Worm (Caenorhabditis elegans): ENCODE data around the gene cln-3.1.

Gene cln-3.1

DNA sequence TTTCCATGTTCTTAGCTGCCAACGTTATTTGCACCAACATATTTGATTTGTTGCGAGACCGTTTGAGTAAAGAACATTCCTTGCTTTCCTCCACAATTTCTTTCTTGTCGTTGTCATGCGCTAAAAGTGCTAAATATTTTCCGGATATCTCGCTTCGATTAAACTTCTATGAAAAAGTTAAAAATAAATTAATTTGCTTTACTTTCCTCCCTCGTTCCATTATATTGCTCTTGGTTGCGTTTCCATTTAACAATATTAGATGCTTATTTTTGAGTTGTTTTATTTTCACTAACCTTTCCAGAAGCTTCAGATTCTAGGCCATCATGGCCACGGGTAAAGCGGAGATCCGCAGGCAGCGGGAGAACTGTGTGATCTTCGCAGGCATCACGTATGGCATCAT, 23.9 kb downstream of the cln-3.1 start, which contains the start of gene pgap-1:
Gene pgap-1, plus strand, starts transcription at position 301 of the 400 bp plus-strand sequence.
- TF ChIP-seq pat-9 (tag; optimal IDR thresholded peaks at IDR 0.05) (no peak), unc-55 (GFP tag; optimal IDR thresholded peaks at IDR 0.05) (no peak), tbx-7 (tag; optimal IDR thresholded peaks at IDR 0.05) (no peak), pag-3 (tag; optimal IDR thresholded peaks at IDR 0.05; ENCODE audit: borderline replicate concordance) (no peak), eyg-1 (tag; optimal IDR thresholded peaks at IDR 0.05) (no peak)

ce11 chrV:11239187-11239725, 26.2 kb downstream of the cln-3.1 start, which contains the start of the genes dvc-1 and ima-1:
dvc-1 (minus strand) TSS chrV:11239331.
ima-1 (plus strand) TSS chrV:11239675.
- TF ChIP-seq pqm-1 (tag; optimal IDR thresholded peaks at IDR 0.05) (no peak), ets-4 (tag; optimal IDR thresholded peaks at IDR 0.05) (peak; percentile 23), ama-1 (optimal IDR thresholded peaks at IDR 0.05) (no peak), ceh-34 (tag; optimal IDR thresholded peaks at IDR 0.05) (peak; percentile 87), madf-2 (tag; optimal IDR thresholded peaks at IDR 0.05) (peak; percentile 38), pros-1 (tag; optimal IDR thresholded peaks at IDR 0.05) (no peak), lim-6 (tag; optimal IDR thresholded peaks at IDR 0.05) (peak; percentile 42), ceh-45 (GFP tag; IDR thresholded peaks at IDR 0.05) (0 out of 2 replicates have a peak, but pooled peaks have one; percentile 51), zip-5 (tag; optimal IDR thresholded peaks at IDR 0.05) (peak; percentile 68), pag-3 (tag; optimal IDR thresholded peaks at IDR 0.05; ENCODE audit: borderline replicate concordance) (no peak), Y22D7AL.16 (tag; optimal IDR thresholded peaks at IDR 0.05) (peak; percentile 45), ceh-14 (tag; optimal IDR thresholded peaks at IDR 0.05) (peak; percentile 85), ceh-31 (tag; optimal IDR thresholded peaks at IDR 0.05) (peak; percentile 82), F13H6.1 (tag; optimal IDR thresholded peaks at IDR 0.05) (peak; percentile 76), fkh-10 (GFP tag; optimal IDR thresholded peaks at IDR 0.05) (no peak), sdc-2 (tag; optimal IDR thresholded peaks at IDR 0.05) (peak; percentile 53), hlh-15 (tag; optimal IDR thresholded peaks at IDR 0.05) (peak; percentile 70), sox-2 (GFP tag; IDR thresholded peaks at IDR 0.05) (peak; percentile 46), pha-2 (tag; optimal IDR thresholded peaks at IDR 0.05) (no peak), C08G9.2 (tag; optimal IDR thresholded peaks at IDR 0.05) (peak; percentile 69), npax-4 (tag; optimal IDR thresholded peaks at IDR 0.05) (peak; percentile 41), pha-4 (tag; optimal IDR thresholded peaks at IDR 0.05) (no peak), hlh-8 (tag; optimal IDR thresholded peaks at IDR 0.05) (peak; percentile 48), elt-4 (tag; optimal IDR thresholded peaks at IDR 0.05) (no peak), pax-1 (tag; optimal IDR thresholded peaks at IDR 0.05) (peak; percentile 25), ceh-30 (tag; optimal IDR thresholded peaks at IDR 0.05) (no peak), tbx-7 (tag; optimal IDR thresholded peaks at IDR 0.05) (no peak), tbx-2 (tag; optimal IDR thresholded peaks at IDR 0.05) (peak; percentile 77), nfya-1 (tag; optimal IDR thresholded peaks at IDR 0.05) (peak; percentile 75), ceh-19 (GFP tag; optimal IDR thresholded peaks at IDR 0.05) (peak; percentile 66), ceh-18 (tag; optimal IDR thresholded peaks at IDR 0.05) (peak; percentile 24), unc-55 (GFP tag; optimal IDR thresholded peaks at IDR 0.05) (no peak), rnt-1 (tag; optimal IDR thresholded peaks at IDR 0.05) (peak; percentile 76), nhr-11 (tag; optimal IDR thresholded peaks at IDR 0.05) (no peak), che-1 (tag; optimal IDR thresholded peaks at IDR 0.05) (peak; percentile 59), ceh-24 (tag; optimal IDR thresholded peaks at IDR 0.05) (peak; percentile 26), pat-9 (tag; optimal IDR thresholded peaks at IDR 0.05) (peak; percentile 71), elt-2 (tag; optimal IDR thresholded peaks at IDR 0.05) (peak; percentile 90), hlh-13 (GFP tag; optimal IDR thresholded peaks at IDR 0.05) (peak; percentile 40), ceh-2 (tag; optimal IDR thresholded peaks at IDR 0.05) (peak; percentile 79), hlh-6 (tag; optimal IDR thresholded peaks at IDR 0.05) (peak; percentile 81), ceh-22 (tag; optimal IDR thresholded peaks at IDR 0.05) (no peak), K09A11.1 (tag; optimal IDR thresholded peaks at IDR 0.05; ENCODE audit: insufficient read depth) (peak; percentile 72), T23F11.4 (GFP tag; optimal IDR thresholded peaks at IDR 0.05) (peak; percentile 22), nhr-232 (tag; optimal IDR thresholded peaks at IDR 0.05) (peak; percentile 66), K02D7.2 (tag; optimal IDR thresholded peaks at IDR 0.05) (peak; percentile 62), dmd-4 (tag; optimal IDR thresholded peaks at IDR 0.05; ENCODE audit: borderline replicate concordance) (no peak), syd-9 (tag; optimal IDR thresholded peaks at IDR 0.05) (peak; percentile 74), ceh-9 (tag; optimal IDR thresholded peaks at IDR 0.05) (no peak)
